Fruit fly (Drosophila melanogaster) whole organism, pupa: Measurements from ENCODE around the gene CG10555.

Experiments used
- CG12605 ChIP-seq: fragments of 200-800 bp; sonication (Bioruptor generic); IDR thresholded peaks from 2 replicates; pipeline ENCODE4 v1.3.6; 2022; ENCODE audit warnings: missing biosample characterization, missing genetic modification characterization
- CG13204 ChIP-seq: fragments of 200-800 bp; sonication (Bioruptor generic); optimal IDR thresholded peaks from 2 replicates; lab custom pipeline; 2018; ENCODE audit warnings: missing biosample characterization, mild to moderate bottlenecking, missing genetic modification characterization, moderate library complexity
- CG17806 ChIP-seq: fragments of 200-800 bp; sonication (Bioruptor generic); optimal IDR thresholded peaks from 2 replicates; lab custom pipeline; 2018; ENCODE audit warnings: missing biosample characterization, mild to moderate bottlenecking, missing genetic modification characterization, moderate library complexity
- CG4496 ChIP-seq: fragments of 200-800 bp; sonication (Bioruptor generic); IDR thresholded peaks from 3 replicates; pipeline ENCODE4 v1.3.6; 2022; ENCODE audit warnings: missing biosample characterization, missing genetic modification characterization
- CG8301 ChIP-seq: fragments of 200-800 bp; sonication (Bioruptor generic); optimal IDR thresholded peaks from 2 replicates; lab custom pipeline; 2018; ENCODE audit warnings: missing biosample characterization, mild to moderate bottlenecking, missing genetic modification characterization
- Ets98B ChIP-seq: fragments of 200-800 bp; sonication (Bioruptor generic); IDR thresholded peaks from 2 replicates; pipeline ENCODE4 v1.3.6; 2022; ENCODE audit warnings: missing biosample characterization, missing genetic modification characterization
- gl ChIP-seq: fragments of 200-800 bp; sonication (Bioruptor generic); optimal IDR thresholded peaks from 2 replicates; lab custom pipeline; 2018; ENCODE audit warnings: missing biosample characterization, mild to moderate bottlenecking, missing genetic modification characterization
- rn ChIP-seq: fragments of 200-800 bp; sonication (Bioruptor generic); IDR thresholded peaks from 2 replicates; pipeline ENCODE4 v1.3.6; 2022; ENCODE audit warnings: missing biosample characterization, missing genetic modification characterization

- no peak for TF ChIP-seq rn (GFP tag; lab: Robert Waterston, UW)
- no peak for TF ChIP-seq CG8301 (tag; lab: Kevin White, UChicago)
- TF ChIP-seq CG12605 (GFP tag; lab: Robert Waterston, UW): no peak
- TF ChIP-seq CG4496 (GFP tag; lab: Robert Waterston, UW): no peak
- no peak for TF ChIP-seq Ets98B
- no peak for TF ChIP-seq CG17806 (tag; lab: Kevin White, UChicago)
- TF ChIP-seq CG13204 (GFP tag; lab: Kevin White, UChicago): no peak
- no peak for TF ChIP-seq gl (tag; lab: Kevin White, UChicago)
Observed at dm6 chrX:8452163-8452562, 53.4 kb downstream of the CG10555 start.
